Comparison of ENCODE assay signal across 1 fruit fly cellular context in the genomic region with DNA sequence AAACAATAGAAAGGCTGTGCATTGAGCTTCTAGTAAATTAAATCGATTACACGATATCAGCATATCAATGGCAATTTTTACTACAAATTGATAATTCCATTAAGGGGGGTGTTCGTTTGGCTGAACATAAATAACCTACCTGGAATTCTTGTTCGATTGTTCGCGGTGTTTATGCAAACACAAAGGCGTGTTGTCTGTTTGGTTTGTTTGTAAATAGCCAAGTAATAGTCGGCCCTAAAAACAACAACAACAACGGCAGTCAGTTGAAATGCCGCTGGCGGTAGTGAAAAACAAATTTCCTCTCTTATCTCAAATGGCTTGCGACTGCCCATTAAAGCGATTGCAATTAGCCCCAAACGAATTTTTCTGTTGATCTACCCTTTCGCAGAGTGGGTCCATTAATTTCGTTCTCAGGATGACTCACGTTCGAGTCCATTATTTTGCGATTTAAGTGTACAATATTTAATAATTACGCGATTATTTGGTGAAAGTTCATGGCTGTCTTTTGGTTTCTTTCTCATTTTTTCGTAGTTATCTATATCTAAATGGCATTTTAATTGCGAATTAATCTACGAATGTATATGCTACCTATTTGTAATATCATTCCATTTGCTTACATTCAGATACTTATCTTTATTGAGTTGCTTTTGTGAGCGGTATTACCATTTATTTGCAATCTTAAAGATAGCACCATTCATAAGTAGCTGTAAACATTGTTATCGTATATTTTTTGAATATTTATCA.
TF ChIP-seq lines count a peak whose summit lies in the region.

No protein-coding gene starts in this region.

TF ChIP-seq in whole organism, embryonic, 481 proteins besides CTCF, POLR2A, EP300 and RAD21 (continued from another document and continues in another):
- TF ChIP-seq zen (tag; optimal IDR thresholded peaks at IDR 0.05; lab: Kevin White, UChicago) (no peak), exex (tag; optimal IDR thresholded peaks at IDR 0.05; lab: Kevin White, UChicago) (peak; percentile 82), da (GFP tag; optimal IDR thresholded peaks at IDR 0.05; lab: Kevin White, UChicago) (no peak), D19A (tag; optimal IDR thresholded peaks at IDR 0.05; lab: Kevin White, UChicago) (peak; percentile 80), pb (GFP tag; optimal IDR thresholded peaks at IDR 0.05; lab: Kevin White, UChicago) (no peak), CG12299 (tag; optimal IDR thresholded peaks at IDR 0.05; lab: Kevin White, UChicago) (no peak), ttk (GFP tag; IDR thresholded peaks at IDR 0.05; lab: Robert Waterston, UW) (no peak), CG7786 (GFP tag; optimal IDR thresholded peaks at IDR 0.05; lab: Kevin White, UChicago) (no peak), lmd (GFP tag; IDR thresholded peaks at IDR 0.05; lab: Robert Waterston, UW) (no peak), CG7963 (GFP tag; IDR thresholded peaks at IDR 0.05; lab: Robert Waterston, UW; ENCODE audit: partially characterized antibody) (no peak), CG4820 (GFP tag; optimal IDR thresholded peaks at IDR 0.05; lab: Kevin White, UChicago) (peak; percentile 10), Fer1 (GFP tag; optimal IDR thresholded peaks at IDR 0.05; lab: Kevin White, UChicago) (peak; percentile 39), pho (GFP tag; optimal IDR thresholded peaks at IDR 0.05; lab: Kevin White, UChicago) (no peak), gsb (GFP tag; IDR thresholded peaks at IDR 0.05; lab: Robert Waterston, UW) (no peak), Hr78 (GFP tag; optimal IDR thresholded peaks at IDR 0.05; lab: Kevin White, UChicago) (no peak), CG7987 (GFP tag; optimal IDR thresholded peaks at IDR 0.05; lab: Kevin White, UChicago) (no peak), CG18764 (GFP tag; optimal IDR thresholded peaks at IDR 0.05; lab: Kevin White, UChicago) (no peak), CG2120 (GFP tag; optimal IDR thresholded peaks at IDR 0.05; lab: Kevin White, UChicago) (peak; percentile 35), twi (tag; optimal IDR thresholded peaks at IDR 0.05; lab: Kevin White, UChicago) (no peak), ham (GFP tag; IDR thresholded peaks at IDR 0.05; lab: Robert Waterston, UW) (no peak), bowl (GFP tag; IDR thresholded peaks at IDR 0.05; lab: Robert Waterston, UW) (no peak), grau (tag; optimal IDR thresholded peaks at IDR 0.05; lab: Kevin White, UChicago) (peak; percentile 40), corto (GFP tag; optimal IDR thresholded peaks at IDR 0.05; lab: Kevin White, UChicago) (no peak), CG6791 (GFP tag; IDR thresholded peaks at IDR 0.05; lab: Robert Waterston, UW; ENCODE audit: partially characterized antibody) (no peak), usp (GFP tag; optimal IDR thresholded peaks at IDR 0.05; lab: Kevin White, UChicago) (no peak), cg (GFP tag; optimal IDR thresholded peaks at IDR 0.05; lab: Kevin White, UChicago) (no peak), Bdp1 (GFP tag; optimal IDR thresholded peaks at IDR 0.05; lab: Kevin White, UChicago) (peak; percentile 36), onecut (GFP tag; IDR thresholded peaks at IDR 0.05; lab: Robert Waterston, UW) (no peak), cwo (GFP tag; optimal IDR thresholded peaks at IDR 0.05; lab: Kevin White, UChicago) (no peak), br (optimal IDR thresholded peaks at IDR 0.05; lab: Kevin White, UChicago) (no peak), CG32532 (GFP tag; IDR thresholded peaks at IDR 0.05; lab: Robert Waterston, UW) (peak; percentile 29; the same call in 1 of the 2 replicates), mam (GFP tag; optimal IDR thresholded peaks at IDR 0.05; lab: Kevin White, UChicago) (peak; percentile 35), dmrt11E (tag; optimal IDR thresholded peaks at IDR 0.05; lab: Kevin White, UChicago) (no peak), CG16813 (GFP tag; IDR thresholded peaks at IDR 0.05; lab: Robert Waterston, UW; ENCODE audit: partially characterized antibody) (no peak), NFAT (GFP tag; IDR thresholded peaks at IDR 0.05; lab: Robert Waterston, UW) (no peak), Nf-YB (GFP tag; optimal IDR thresholded peaks at IDR 0.05; lab: Kevin White, UChicago) (no peak), Rfx (GFP tag; IDR thresholded peaks at IDR 0.05; lab: Robert Waterston, UW) (peak; percentile 36), CHES-1-like (GFP tag; optimal IDR thresholded peaks at IDR 0.05; lab: Kevin White, UChicago) (no peak), Lhr (GFP tag; optimal IDR thresholded peaks at IDR 0.05; lab: Kevin White, UChicago) (no peak), ash1 (GFP tag; optimal IDR thresholded peaks at IDR 0.05; lab: Kevin White, UChicago) (no peak), CG17359 (tag; optimal IDR thresholded peaks at IDR 0.05; lab: Kevin White, UChicago) (peak; percentile 33), CG7928 (GFP tag; optimal IDR thresholded peaks at IDR 0.05; lab: Kevin White, UChicago) (no peak), caup (GFP tag; optimal IDR thresholded peaks at IDR 0.05; lab: Kevin White, UChicago; ENCODE audit: severe bottlenecking) (no peak), Hr39 (optimal IDR thresholded peaks at IDR 0.05; lab: Kevin White, UChicago) (no peak), so (GFP tag; IDR thresholded peaks at IDR 0.05; lab: Robert Waterston, UW) (no peak), Tbp (GFP tag; optimal IDR thresholded peaks at IDR 0.05; lab: Kevin White, UChicago) (no peak), tap (tag; optimal IDR thresholded peaks at IDR 0.05; lab: Kevin White, UChicago) (peak; percentile 19), otp (GFP tag; IDR thresholded peaks at IDR 0.05; lab: Robert Waterston, UW) (peak; percentile 5; the same call in 1 of the 3 replicates), CG9932 (GFP tag; IDR thresholded peaks at IDR 0.05; lab: Robert Waterston, UW) (peak; percentile 42; the same call in 1 of the 2 replicates), CG3726 (GFP tag; IDR thresholded peaks at IDR 0.05; lab: Robert Waterston, UW) (no peak), PHDP (tag; optimal IDR thresholded peaks at IDR 0.05; lab: Kevin White, UChicago) (peak; percentile 54), Hmx (GFP tag; optimal IDR thresholded peaks at IDR 0.05; lab: Kevin White, UChicago) (no peak), eve (GFP tag; optimal IDR thresholded peaks at IDR 0.05; lab: Kevin White, UChicago) (no peak), p53 (GFP tag; optimal IDR thresholded peaks at IDR 0.05; lab: Kevin White, UChicago) (no peak), Aef1 (GFP tag; IDR thresholded peaks at IDR 0.05; lab: Robert Waterston, UW) (no peak), CG6689 (GFP tag; IDR thresholded peaks at IDR 0.05; lab: Robert Waterston, UW) (no peak), ci (GFP tag; IDR thresholded peaks at IDR 0.05; lab: Robert Waterston, UW) (0 out of 3 replicates have a peak, but pooled peaks have one; percentile 24), repo (GFP tag; optimal IDR thresholded peaks at IDR 0.05; lab: Kevin White, UChicago) (no peak), Sox100B (GFP tag; optimal IDR thresholded peaks at IDR 0.05; lab: Kevin White, UChicago) (no peak), CG7357 (GFP tag; IDR thresholded peaks at IDR 0.05; lab: Robert Waterston, UW) (no peak), sima (GFP tag; optimal IDR thresholded peaks at IDR 0.05; lab: Kevin White, UChicago) (no peak), her (GFP tag; optimal IDR thresholded peaks at IDR 0.05; lab: Kevin White, UChicago) (no peak), NK7.1 (GFP tag; optimal IDR thresholded peaks at IDR 0.05; lab: Kevin White, UChicago) (peak; percentile 4), Jarid2 (GFP tag; optimal IDR thresholded peaks at IDR 0.05; lab: Kevin White, UChicago) (no peak), Dek (tag; optimal IDR thresholded peaks at IDR 0.05; lab: Kevin White, UChicago) (peak; percentile 27), Bteb2 (GFP tag; optimal IDR thresholded peaks at IDR 0.05; lab: Kevin White, UChicago) (no peak), Dfd (GFP tag; optimal IDR thresholded peaks at IDR 0.05; lab: Kevin White, UChicago) (no peak), zf30C (GFP tag; optimal IDR thresholded peaks at IDR 0.05; lab: Kevin White, UChicago) (no peak), CG13287 (GFP tag; IDR thresholded peaks at IDR 0.05; lab: Robert Waterston, UW; ENCODE audit: partially characterized antibody) (no peak), Ssrp (tag; optimal IDR thresholded peaks at IDR 0.05; lab: Kevin White, UChicago) (no peak), vvl (GFP tag; IDR thresholded peaks at IDR 0.05; lab: Robert Waterston, UW) (no peak), CG14441 (GFP tag; IDR thresholded peaks at IDR 0.05; lab: Robert Waterston, UW) (peak; percentile 19; the same call in 1 of the 2 replicates), CG11560 (tag; IDR thresholded peaks at IDR 0.05; lab: Robert Waterston, UW) (no peak), vnd (GFP tag; IDR thresholded peaks at IDR 0.05; lab: Robert Waterston, UW; ENCODE audit: partially characterized antibody) (no peak), btn (GFP tag; optimal IDR thresholded peaks at IDR 0.05; lab: Kevin White, UChicago) (peak; percentile 16), Xrp1 (GFP tag; IDR thresholded peaks at IDR 0.05; lab: Robert Waterston, UW) (no peak), CG43689 (GFP tag; IDR thresholded peaks at IDR 0.05; lab: Robert Waterston, UW) (no peak), hbn (GFP tag; IDR thresholded peaks at IDR 0.05; lab: Robert Waterston, UW; ENCODE audit: partially characterized antibody) (no peak), ewg (GFP tag; optimal IDR thresholded peaks at IDR 0.05; lab: Kevin White, UChicago) (no peak), Med (GFP tag; lab: Kevin White, UChicago) (peak; percentile 77), Ada2b (GFP tag; IDR thresholded peaks at IDR 0.05; lab: Robert Waterston, UW) (no peak), Ravus (GFP tag; IDR thresholded peaks at IDR 0.05; lab: Robert Waterston, UW) (no peak), lilli (GFP tag; optimal IDR thresholded peaks at IDR 0.05; lab: Kevin White, UChicago) (no peak), NC2α (GFP tag; optimal IDR thresholded peaks at IDR 0.05; lab: Kevin White, UChicago) (peak; percentile 5), CG34224 (GFP tag; IDR thresholded peaks at IDR 0.05; lab: Robert Waterston, UW; ENCODE audit: partially characterized antibody) (no peak), gro (GFP tag; optimal IDR thresholded peaks at IDR 0.05; lab: Kevin White, UChicago) (no peak), CG8765 (GFP tag; IDR thresholded peaks at IDR 0.05; lab: Robert Waterston, UW) (no peak), jing (GFP tag; optimal IDR thresholded peaks at IDR 0.05; lab: Kevin White, UChicago) (no peak), gcm (GFP tag; optimal IDR thresholded peaks at IDR 0.05; lab: Kevin White, UChicago) (no peak), NC2β (GFP tag; optimal IDR thresholded peaks at IDR 0.05; lab: Kevin White, UChicago) (peak; percentile 23), CG6683 (GFP tag; optimal IDR thresholded peaks at IDR 0.05; lab: Kevin White, UChicago) (no peak), C15 (GFP tag; IDR thresholded peaks at IDR 0.05; lab: Robert Waterston, UW) (no peak), Hr51 (GFP tag; optimal IDR thresholded peaks at IDR 0.05; lab: Kevin White, UChicago) (peak in 1 of 2 experiments; percentile 43), inv (GFP tag; IDR thresholded peaks at IDR 0.05; lab: Robert Waterston, UW; ENCODE audit: partially characterized antibody) (no peak), stc (GFP tag; IDR thresholded peaks at IDR 0.05; lab: Robert Waterston, UW) (0 out of 2 replicates have a peak, but pooled peaks have one; percentile 18), CG15696 (tag; optimal IDR thresholded peaks at IDR 0.05; lab: Kevin White, UChicago) (peak; percentile 46), Taf1 (GFP tag; IDR thresholded peaks at IDR 0.05; lab: Robert Waterston, UW) (no peak), CG2875 (GFP tag; optimal IDR thresholded peaks at IDR 0.05; lab: Kevin White, UChicago) (peak; percentile 9), ara (GFP tag; IDR thresholded peaks at IDR 0.05; lab: Robert Waterston, UW) (peak; percentile 37; the same call in 1 of the 2 replicates), Kr (GFP tag; optimal IDR thresholded peaks at IDR 0.05; lab: Kevin White, UChicago) (peak; percentile 26), gfzf (GFP tag; optimal IDR thresholded peaks at IDR 0.05; lab: Kevin White, UChicago) (no peak), wek (GFP tag; optimal IDR thresholded peaks at IDR 0.05; lab: Kevin White, UChicago) (peak; percentile 44), cad (GFP tag; optimal IDR thresholded peaks at IDR 0.05; lab: Kevin White, UChicago) (no peak), sens-2 (GFP tag; IDR thresholded peaks at IDR 0.05; lab: Robert Waterston, UW) (no peak), B-H1 (GFP tag; IDR thresholded peaks at IDR 0.05; lab: Robert Waterston, UW) (no peak), CG4707 (GFP tag; optimal IDR thresholded peaks at IDR 0.05; lab: Kevin White, UChicago) (no peak), Doc3 (GFP tag; IDR thresholded peaks at IDR 0.05; lab: Robert Waterston, UW; ENCODE audit: partially characterized antibody) (no peak), dpn (GFP tag; optimal IDR thresholded peaks at IDR 0.05; lab: Kevin White, UChicago) (no peak), CG11398 (GFP tag; optimal IDR thresholded peaks at IDR 0.05; lab: Kevin White, UChicago) (peak; percentile 40), CG2678 (tag; optimal IDR thresholded peaks at IDR 0.05; lab: Kevin White, UChicago) (peak; percentile 66), Gsc (GFP tag; IDR thresholded peaks at IDR 0.05; lab: Robert Waterston, UW) (no peak), scrt (GFP tag; optimal IDR thresholded peaks at IDR 0.05; lab: Kevin White, UChicago) (peak; percentile 17), slbo (GFP tag; IDR thresholded peaks at IDR 0.05; lab: Robert Waterston, UW) (peak; percentile 32; the same call in 1 of the 2 replicates), fu2 (GFP tag; optimal IDR thresholded peaks at IDR 0.05; lab: Kevin White, UChicago) (no peak), CG6175 (GFP tag; IDR thresholded peaks at IDR 0.05; lab: Robert Waterston, UW) (no peak), dysf (GFP tag; IDR thresholded peaks at IDR 0.05; lab: Robert Waterston, UW) (peak; percentile 57; the same call in 1 of the 3 replicates), MESR4 (GFP tag; optimal IDR thresholded peaks at IDR 0.05; lab: Kevin White, UChicago) (no peak), CG18011 (GFP tag; optimal IDR thresholded peaks at IDR 0.05; lab: Kevin White, UChicago) (no peak), crp (GFP tag; optimal IDR thresholded peaks at IDR 0.05; lab: Kevin White, UChicago) (no peak), nerfin-2 (GFP tag; IDR thresholded peaks at IDR 0.05; lab: Robert Waterston, UW; ENCODE audit: partially characterized antibody) (no peak), sc (optimal IDR thresholded peaks at IDR 0.05; lab: Kevin White, UChicago) (no peak), sc (GFP tag; optimal IDR thresholded peaks at IDR 0.05; lab: Kevin White, UChicago) (peak; percentile 16), Optix (GFP tag; IDR thresholded peaks at IDR 0.05; lab: Robert Waterston, UW) (no peak), Six4 (GFP tag; optimal IDR thresholded peaks at IDR 0.05; lab: Kevin White, UChicago) (no peak), CG5953 (GFP tag; IDR thresholded peaks at IDR 0.05; lab: Robert Waterston, UW) (no peak), Dp (GFP tag; optimal IDR thresholded peaks at IDR 0.05; lab: Kevin White, UChicago) (no peak), pzg (GFP tag; optimal IDR thresholded peaks at IDR 0.05; lab: Kevin White, UChicago) (no peak)
